Fruit fly (Drosophila melanogaster): Measurements from ENCODE around the gene CG46394.
"Not testable (repeated sequence)": the region's sequence is repeated elsewhere in the genome, so short reads cannot be mapped to it uniquely, and the experiment has no call there.

The CG46394 gene

dm6 chr3L:11563972-11564533 is 36.1 kb upstream of the CG46394 start, which contains the start of the genes CG46412 and CG33267:
TSS of gene CG46412 (minus strand) at chr3L:11564072.
TSS of gene CG33267 (plus strand) at chr3L:11564483.
- TF ChIP-seq Dll (optimal IDR thresholded peaks at IDR 0.05) = no peak
- TF ChIP-seq usp (GFP tag; optimal IDR thresholded peaks at IDR 0.05) = no peak
- no peak for TF ChIP-seq CG8478 (optimal IDR thresholded peaks at IDR 0.05)
- TF ChIP-seq pan (optimal IDR thresholded peaks at IDR 0.05) = no peak
- TF ChIP-seq psq (optimal IDR thresholded peaks at IDR 0.05) = no peak
- TF ChIP-seq EcR (GFP tag; optimal IDR thresholded peaks at IDR 0.05) = no peak

DNA sequence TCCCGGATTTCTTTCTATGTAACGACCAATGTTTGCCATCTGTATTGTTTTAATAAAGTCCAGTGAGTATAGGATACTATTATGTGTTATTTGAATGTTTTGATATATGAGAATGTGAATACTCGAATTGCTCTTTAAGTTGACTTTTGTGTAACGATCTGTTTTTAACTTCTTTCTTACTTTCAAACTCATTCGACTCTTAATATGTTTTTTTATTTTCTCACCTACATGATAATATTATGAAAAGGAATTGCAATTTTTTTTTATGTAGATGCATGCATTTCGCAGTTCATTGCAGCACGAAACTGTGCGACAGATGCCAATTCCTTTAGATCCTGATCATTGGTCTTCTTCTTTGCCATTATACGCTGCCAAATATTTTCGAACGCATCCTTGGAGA is 25.6 kb upstream of the CG46394 start, which contains the start of gene CG33490:
Gene CG33490, minus strand, starts transcription at position 101 of the 400 bp plus-strand sequence.
- no peak for TF ChIP-seq usp (GFP tag; optimal IDR thresholded peaks at IDR 0.05)
- TF ChIP-seq Dll (optimal IDR thresholded peaks at IDR 0.05) = no peak
- no peak for TF ChIP-seq psq (optimal IDR thresholded peaks at IDR 0.05)
- no peak for TF ChIP-seq CG8478 (optimal IDR thresholded peaks at IDR 0.05)
- TF ChIP-seq pan (optimal IDR thresholded peaks at IDR 0.05) = no peak

DNA sequence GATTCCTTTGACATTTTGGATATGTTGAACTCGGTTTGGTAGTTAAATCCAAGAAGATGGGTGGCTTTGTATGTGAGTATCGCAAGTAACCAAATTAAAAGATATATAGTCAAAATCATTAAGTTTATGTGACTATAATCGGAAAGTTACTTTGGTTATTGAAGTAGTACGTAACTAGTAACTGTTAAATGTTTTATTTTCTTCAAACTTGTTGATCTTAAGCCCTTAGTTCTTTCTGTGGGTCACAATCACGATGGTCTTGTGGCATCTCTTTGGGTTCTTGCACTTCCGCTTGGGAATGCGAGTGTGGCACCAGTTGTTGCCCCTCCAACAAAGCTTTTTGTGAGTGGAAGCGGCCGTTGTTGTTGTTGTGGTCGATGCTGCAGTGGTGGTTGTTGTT is 23.2 kb upstream of the CG46394 start, which contains the start of gene CG33489:
Gene CG33489, minus strand, starts transcription at position 101 of the 400 bp plus-strand sequence.
- TF ChIP-seq usp (GFP tag; optimal IDR thresholded peaks at IDR 0.05); pan (optimal IDR thresholded peaks at IDR 0.05); psq (optimal IDR thresholded peaks at IDR 0.05): not testable (repeated sequence)

DNA sequence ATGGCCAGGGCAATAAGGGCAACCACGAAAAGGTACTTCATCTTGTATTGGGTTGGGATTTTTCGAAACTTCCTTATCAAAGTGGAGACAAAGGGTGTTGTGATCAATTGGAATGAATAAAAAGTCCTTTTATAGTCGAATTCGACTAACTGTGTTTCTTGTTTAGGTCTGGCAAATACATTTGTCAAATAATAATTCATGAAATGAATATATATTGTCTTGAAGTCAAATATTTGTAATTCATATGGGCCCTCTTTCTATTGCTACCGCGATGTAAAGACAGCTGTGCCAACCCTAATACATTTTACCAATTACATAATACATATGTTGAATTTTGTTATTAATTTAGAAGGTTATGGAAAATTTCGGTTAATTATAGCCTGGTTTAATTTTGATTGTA is 22.8 kb upstream of the CG46394 start, which contains the start of gene CG33271:
Gene CG33271, minus strand, starts transcription at position 101 of the 400 bp plus-strand sequence.
- TF ChIP-seq pan (optimal IDR thresholded peaks at IDR 0.05) (no peak), Dll (optimal IDR thresholded peaks at IDR 0.05) (no peak), psq (optimal IDR thresholded peaks at IDR 0.05) (no peak), EcR (GFP tag; optimal IDR thresholded peaks at IDR 0.05) (no peak), CG8478 (optimal IDR thresholded peaks at IDR 0.05) (no peak), usp (GFP tag; optimal IDR thresholded peaks at IDR 0.05) (no peak)

DNA sequence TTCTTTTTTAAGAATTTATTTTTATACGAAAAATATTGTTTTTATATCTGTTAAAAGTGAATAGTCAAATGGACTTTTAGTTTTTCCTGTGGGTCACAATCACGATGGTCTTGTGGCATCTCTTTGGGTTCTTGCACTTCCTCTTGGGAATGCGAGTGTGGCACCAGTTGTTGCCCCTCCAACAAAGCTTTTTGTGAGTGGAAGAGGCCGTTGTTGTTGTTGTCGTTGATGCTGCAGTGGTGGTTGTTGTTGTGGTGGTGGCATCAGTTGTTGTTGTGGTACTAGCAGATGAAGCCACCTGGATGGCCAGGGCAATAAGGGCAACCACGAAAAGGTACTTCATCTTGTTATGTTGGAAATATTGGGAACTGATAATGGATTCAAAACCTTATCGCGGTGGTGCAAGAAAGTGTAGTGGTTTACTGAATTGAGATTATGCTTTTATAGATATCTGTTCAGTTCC is 21.9 kb upstream of the CG46394 start, which contains the start of gene CG33270:
Gene CG33270, minus strand, starts transcription at position 413 of the 463 bp plus-strand sequence.
- TF ChIP-seq usp (GFP tag; optimal IDR thresholded peaks at IDR 0.05) = no peak
- no peak for TF ChIP-seq EcR (GFP tag; optimal IDR thresholded peaks at IDR 0.05)
- TF ChIP-seq psq (optimal IDR thresholded peaks at IDR 0.05) = no peak
- TF ChIP-seq pan (optimal IDR thresholded peaks at IDR 0.05) = no peak
- no peak for TF ChIP-seq CG8478 (optimal IDR thresholded peaks at IDR 0.05)
- TF ChIP-seq Dll (optimal IDR thresholded peaks at IDR 0.05) = no peak

DNA sequence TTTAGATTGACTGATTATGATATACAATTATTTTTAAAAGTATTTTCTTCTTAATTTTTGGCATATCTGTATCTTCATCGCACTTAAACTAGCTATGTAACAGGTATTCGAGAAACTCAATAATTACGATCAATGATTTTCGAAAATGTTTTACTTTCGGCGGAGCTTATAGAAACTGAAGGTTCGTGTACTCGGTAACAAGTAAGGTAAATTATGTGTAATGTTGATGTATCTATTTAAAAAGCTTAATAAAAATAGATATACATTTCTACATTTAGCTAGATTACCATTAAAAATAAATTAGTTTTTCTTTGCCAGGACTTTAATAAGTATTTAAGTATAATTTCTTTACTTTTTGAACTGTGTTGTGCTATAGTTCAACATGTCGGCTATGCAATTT is 21.3 kb upstream of the CG46394 start:
- TF ChIP-seq Dll (optimal IDR thresholded peaks at IDR 0.05) (no peak), EcR (GFP tag; optimal IDR thresholded peaks at IDR 0.05) (no peak), psq (optimal IDR thresholded peaks at IDR 0.05) (no peak)

- no peak for TF ChIP-seq psq (optimal IDR thresholded peaks at IDR 0.05)
- no peak for TF ChIP-seq CG8478 (optimal IDR thresholded peaks at IDR 0.05)
- TF ChIP-seq usp (GFP tag; optimal IDR thresholded peaks at IDR 0.05) = no peak
- no peak for TF ChIP-seq Dll (optimal IDR thresholded peaks at IDR 0.05)
- no peak for TF ChIP-seq EcR (GFP tag; optimal IDR thresholded peaks at IDR 0.05)
- no peak for TF ChIP-seq pan (optimal IDR thresholded peaks at IDR 0.05)
Measured at dm6 chr3L:11579919-11580318, 20.3 kb upstream of the CG46394 start, which contains the start of gene CG43390. TSS of gene CG43390 (minus strand) at chr3L:11579950.

DNA sequence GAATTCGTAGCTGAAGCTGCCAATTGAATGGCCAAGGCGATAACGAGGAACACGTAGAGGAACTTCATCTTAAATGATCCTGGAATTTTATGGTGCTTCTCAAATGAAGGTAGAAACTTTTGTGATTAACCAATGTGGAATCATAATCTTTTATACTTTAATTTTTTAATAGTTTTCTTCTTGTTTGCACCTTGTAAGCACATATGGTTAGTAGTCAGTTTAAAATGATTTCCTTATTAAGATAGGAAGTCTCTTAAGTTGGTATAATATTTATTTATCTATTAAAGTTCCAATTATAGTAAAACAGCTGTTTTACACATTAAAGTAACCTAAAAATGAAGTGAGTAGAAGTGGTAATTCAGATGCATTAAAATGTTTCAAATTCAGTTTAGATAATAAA is 19.3 kb upstream of the CG46394 start, which contains the start of gene CG43391:
Gene CG43391, minus strand, starts transcription at position 101 of the 400 bp plus-strand sequence.
- TF ChIP-seq psq (optimal IDR thresholded peaks at IDR 0.05) (no peak), usp (GFP tag; optimal IDR thresholded peaks at IDR 0.05) (no peak), Dll (optimal IDR thresholded peaks at IDR 0.05) (no peak), EcR (GFP tag; optimal IDR thresholded peaks at IDR 0.05) (no peak), CG8478 (optimal IDR thresholded peaks at IDR 0.05) (no peak), pan (optimal IDR thresholded peaks at IDR 0.05) (no peak)

DNA sequence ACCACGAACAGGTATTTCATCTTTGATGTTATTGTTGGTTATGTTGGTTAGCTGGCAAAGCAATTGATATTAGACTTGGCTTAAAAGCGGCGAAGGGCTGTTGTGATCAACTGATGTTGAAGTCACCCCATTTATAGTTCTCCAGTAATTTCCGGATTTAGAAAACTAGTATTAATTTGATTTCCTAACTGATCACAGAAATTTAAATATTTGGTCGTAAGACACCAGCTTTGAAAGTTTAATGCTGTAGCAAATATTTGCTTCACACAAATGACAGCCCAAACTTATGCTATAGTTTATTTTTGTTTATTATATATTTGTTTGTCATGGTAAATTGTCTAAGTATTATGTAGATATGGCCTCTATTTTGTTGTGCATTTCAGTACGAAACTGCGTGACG is 18.1 kb upstream of the CG46394 start, which contains the start of gene CG33269:
Gene CG33269, minus strand, starts transcription at position 101 of the 400 bp plus-strand sequence.
- TF ChIP-seq EcR (GFP tag; optimal IDR thresholded peaks at IDR 0.05) (no peak), Dll (optimal IDR thresholded peaks at IDR 0.05) (no peak), CG8478 (optimal IDR thresholded peaks at IDR 0.05) (no peak), usp (GFP tag; optimal IDR thresholded peaks at IDR 0.05) (no peak), psq (optimal IDR thresholded peaks at IDR 0.05) (no peak), pan (optimal IDR thresholded peaks at IDR 0.05) (no peak)

DNA sequence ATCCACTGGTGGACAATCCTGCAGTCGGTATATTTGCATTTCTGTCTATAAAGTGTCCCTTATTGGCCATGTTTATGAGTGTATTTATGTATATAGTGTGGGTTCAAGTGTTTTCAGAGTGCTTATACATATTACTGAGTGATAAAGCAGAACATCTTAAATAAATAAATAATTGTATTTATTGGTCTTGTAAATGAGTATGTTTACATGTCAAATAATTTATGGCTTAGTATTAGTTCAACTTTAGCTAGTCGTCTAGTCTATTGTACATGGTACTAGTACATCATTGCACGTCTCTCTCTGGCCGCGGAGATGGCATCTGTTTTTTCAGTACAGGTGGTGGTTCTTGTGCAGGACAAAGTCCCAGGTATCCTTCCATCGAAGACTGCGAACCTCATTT is 16.2 kb upstream of the CG46394 start, which contains the start of gene CG32086:
Gene CG32086, minus strand, starts transcription at position 101 of the 400 bp plus-strand sequence.
- TF ChIP-seq usp (GFP tag; optimal IDR thresholded peaks at IDR 0.05) (no peak), psq (optimal IDR thresholded peaks at IDR 0.05) (no peak), Dll (optimal IDR thresholded peaks at IDR 0.05) (no peak), pan (optimal IDR thresholded peaks at IDR 0.05) (no peak), CG8478 (optimal IDR thresholded peaks at IDR 0.05) (no peak)

DNA sequence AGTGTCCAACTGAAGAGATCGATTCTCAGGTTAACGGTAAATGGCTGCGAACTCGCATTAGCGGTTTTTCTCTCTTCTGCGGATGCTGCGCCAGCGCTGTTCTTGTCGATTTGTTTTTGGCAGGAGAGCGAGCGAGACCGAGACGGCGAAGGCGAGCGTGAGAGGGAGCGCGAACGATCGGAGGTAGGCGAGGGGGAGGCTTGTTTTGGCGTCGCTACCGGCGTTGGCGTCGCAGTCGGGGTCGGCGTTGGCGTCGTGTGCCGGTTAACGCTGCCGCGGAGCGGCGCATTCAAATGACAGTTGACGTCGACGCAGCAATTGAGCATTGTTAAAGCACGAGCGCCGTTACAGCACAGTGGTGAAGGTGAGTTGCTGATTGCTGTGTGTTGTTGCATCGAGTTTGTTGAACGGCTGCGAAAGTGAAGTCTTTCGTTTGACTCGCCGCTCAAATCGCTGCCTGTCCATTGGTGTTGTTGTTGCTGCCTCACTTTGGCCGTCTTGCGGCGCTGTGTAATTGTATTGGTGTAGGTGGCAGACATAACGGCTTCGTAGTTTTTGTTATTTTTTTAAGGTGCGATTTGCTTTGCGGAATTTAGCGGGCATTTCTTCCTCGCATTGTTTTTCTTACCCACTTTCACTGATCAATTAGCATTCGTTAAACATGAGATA is 13.2 kb upstream of the CG46394 start:
- TF ChIP-seq Dll (optimal IDR thresholded peaks at IDR 0.05) (peak; percentile 70), psq (optimal IDR thresholded peaks at IDR 0.05) (no peak)

Data from whole organism.